Fruit fly (Drosophila melanogaster) whole organism, embryonic: Measurements from ENCODE around the gene Sptr.

Experiments
- CG11504 ChIP-seq: fragments of 200-800 bp; sonication (Bioruptor generic); optimal IDR thresholded peaks from 3 replicates; lab custom pipeline; 2019; ENCODE audit warnings: missing biosample characterization, mild to moderate bottlenecking, missing genetic modification characterization, moderate library complexity
- CG15269 ChIP-seq: fragments of 200-800 bp; sonication (Bioruptor generic); optimal IDR thresholded peaks from 2 replicates; lab custom pipeline; 2018; ENCODE audit warnings: missing biosample characterization, mild to moderate bottlenecking, missing genetic modification characterization, moderate library complexity
- CG2120 ChIP-seq: fragments of 200-800 bp; sonication (Bioruptor generic); optimal IDR thresholded peaks from 3 replicates; lab custom pipeline; 2016; ENCODE audit warnings: missing biosample characterization, missing genetic modification characterization
- CG34376 ChIP-seq: fragments of 200-800 bp; sonication (Bioruptor generic); optimal IDR thresholded peaks from 2 replicates; lab custom pipeline; 2018; ENCODE audit warnings: missing biosample characterization, mild to moderate bottlenecking, missing genetic modification characterization
- CG7987 ChIP-seq: fragments of 200-800 bp; sonication (Bioruptor generic); optimal IDR thresholded peaks from 2 replicates; lab custom pipeline; 2018; ENCODE audit warnings: missing biosample characterization, mild to moderate bottlenecking, missing genetic modification characterization, moderate library complexity
- GATAe ChIP-seq: fragments of 200-800 bp; sonication (Bioruptor generic); conservative IDR thresholded peaks from 2 replicates; pipeline ENCODE4 v1.3.6; 2022; ENCODE audit warnings: missing biosample characterization, missing genetic modification characterization
- Nf-YC ChIP-seq: fragments of 200-800 bp; optimal IDR thresholded peaks from 3 replicates; lab custom pipeline; 2019; ENCODE audit warnings: missing biosample characterization, mild to moderate bottlenecking, missing genetic modification characterization, moderate library complexity
- Rfx ChIP-seq: fragments of 200-800 bp; sonication (Bioruptor generic); IDR thresholded peaks from 2 replicates; pipeline ENCODE4 v1.3.6; 2022; ENCODE audit warnings: missing biosample characterization, missing genetic modification characterization
- Tbp ChIP-seq: fragments of >200 bp; optimal IDR thresholded peaks from 2 replicates; lab custom pipeline; 2018; ENCODE audit warnings: missing biosample characterization, missing genetic modification characterization
- Trl ChIP-seq, 3 experiments: fragments of >200 bp in 2 of 3; fragments of 200-800 bp in 1 of 3; sonication (Bioruptor generic) in 1 of 3; optimal IDR thresholded peaks; 2 replicates in 1 of 3; 3 replicates in 2 of 3; lab custom pipeline; 2016 to 2017; ENCODE audit warnings: missing biosample characterization in 1 of 3, missing genetic modification characterization in 1 of 3
- cg ChIP-seq: fragments of 200-800 bp; sonication (Bioruptor generic); optimal IDR thresholded peaks from 3 replicates; lab custom pipeline; 2019; ENCODE audit warnings: missing biosample characterization, mild to moderate bottlenecking, missing genetic modification characterization, moderate library complexity
- crol ChIP-seq: fragments of 200-800 bp; sonication (Bioruptor generic); IDR thresholded peaks from 2 replicates; pipeline ENCODE4 v1.3.6; 2022; ENCODE audit warnings: missing biosample characterization, missing genetic modification characterization
- exex ChIP-seq: fragments of 200-800 bp; sonication (Bioruptor generic); optimal IDR thresholded peaks from 4 replicates; lab custom pipeline; 2018; ENCODE audit warnings: missing biosample characterization, mild to moderate bottlenecking, missing genetic modification characterization, moderate library complexity
- grau ChIP-seq: fragments of 200-800 bp; optimal IDR thresholded peaks from 3 replicates; lab custom pipeline; 2019; ENCODE audit warnings: missing biosample characterization, mild to moderate bottlenecking, missing genetic modification characterization, moderate library complexity
- grn ChIP-seq: fragments of 200-800 bp; sonication (Bioruptor generic); optimal IDR thresholded peaks from 3 replicates; lab custom pipeline; 2017; ENCODE audit warnings: missing biosample characterization, missing genetic modification characterization
- mirr ChIP-seq: fragments of 200-800 bp; sonication (Bioruptor generic); optimal IDR thresholded peaks from 3 replicates; lab custom pipeline; 2018; ENCODE audit warnings: missing biosample characterization, mild to moderate bottlenecking, missing genetic modification characterization
- pzg ChIP-seq: fragments of 200-800 bp; sonication (Bioruptor generic); optimal IDR thresholded peaks from 3 replicates; lab custom pipeline; 2018; ENCODE audit warnings: missing biosample characterization, mild to moderate bottlenecking, missing genetic modification characterization, moderate library complexity
- sd ChIP-seq: fragments of 200-800 bp; sonication (Bioruptor generic); optimal IDR thresholded peaks from 3 replicates; lab custom pipeline; 2018; ENCODE audit warnings: missing biosample characterization, mild to moderate bottlenecking, missing genetic modification characterization, moderate library complexity
- sug ChIP-seq: fragments of 200-800 bp; optimal IDR thresholded peaks from 2 replicates; lab custom pipeline; 2019; ENCODE audit warnings: missing biosample characterization, mild to moderate bottlenecking, missing genetic modification characterization, moderate library complexity
- tgo ChIP-seq: fragments of 200-800 bp; sonication (Bioruptor generic); IDR thresholded peaks from 3 replicates; pipeline ENCODE4 v1.3.6; 2022; ENCODE audit warnings: missing biosample characterization, missing genetic modification characterization
- zen ChIP-seq: fragments of 200-800 bp; sonication (Bioruptor generic); optimal IDR thresholded peaks from 3 replicates; lab custom pipeline; 2018; ENCODE audit warnings: missing biosample characterization, mild to moderate bottlenecking, missing genetic modification characterization, moderate library complexity

Sptr gene

DNA sequence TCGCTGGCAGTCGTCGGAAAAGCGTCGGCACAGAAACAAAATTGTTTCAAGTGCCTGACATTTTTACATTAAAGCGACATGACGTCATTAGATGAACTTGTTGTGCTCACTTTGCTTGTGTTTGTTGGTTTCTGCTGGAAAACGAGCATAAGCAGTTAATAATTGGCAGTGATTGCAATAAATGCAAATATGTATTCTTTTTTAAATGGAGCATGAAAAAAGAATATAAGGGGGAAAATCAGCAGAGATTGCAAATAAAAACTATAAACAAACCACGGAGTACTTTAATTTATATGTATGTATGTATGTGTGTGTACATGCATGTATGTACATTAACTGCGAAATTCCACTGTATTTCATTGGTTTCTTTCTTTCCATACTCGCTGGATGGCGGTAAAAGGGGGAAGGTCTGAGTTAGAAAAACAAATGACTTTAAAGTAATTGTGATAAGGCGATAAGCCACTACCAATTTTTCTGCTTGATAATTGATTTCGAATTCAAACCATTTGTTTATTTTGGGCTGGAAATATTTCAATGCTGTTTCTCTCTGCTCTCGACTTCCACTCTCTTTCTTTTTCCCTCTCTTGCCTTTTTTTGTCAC, 50.6 kb downstream of the Sptr start:
- 0 out of 2 replicates have a peak, but pooled peaks have one; percentile 10 for TF ChIP-seq Rfx (GFP tag; lab: Robert Waterston, UW)
- TF ChIP-seq CG11504, result no peak
- TF ChIP-seq sug (tag; lab: Kevin White, UChicago), result peak; percentile 42
- no peak for TF ChIP-seq CG15269 (tag; lab: Kevin White, UChicago)
- no peak for TF ChIP-seq CG7987 (GFP tag; lab: Kevin White, UChicago)
- no peak for TF ChIP-seq zen
- peak; percentile 73 for TF ChIP-seq mirr (GFP tag; lab: Kevin White, UChicago)
- 0 out of 2 replicates have a peak, but pooled peaks have one; percentile 19 for TF ChIP-seq GATAe (GFP tag; lab: Robert Waterston, UW)
- peak; percentile 69 for TF ChIP-seq sd (tag; lab: Kevin White, UChicago)
- peak; percentile 21 for TF ChIP-seq grau (tag; lab: Kevin White, UChicago)
- 0 out of 2 replicates have a peak, but pooled peaks have one; percentile 10 for TF ChIP-seq crol (GFP tag; lab: Robert Waterston, UW)
- peak; percentile 9 for TF ChIP-seq grn (GFP tag; lab: Kevin White, UChicago)
- no peak for TF ChIP-seq pzg (GFP tag; lab: Kevin White, UChicago)
- TF ChIP-seq CG34376 (GFP tag; lab: Kevin White, UChicago), result peak; percentile 44
- peak; percentile 87 for TF ChIP-seq exex
- no peak for TF ChIP-seq tgo (GFP tag; lab: Robert Waterston, UW)
- TF ChIP-seq CG2120 (GFP tag; lab: Kevin White, UChicago), result peak; percentile 2
- no peak for TF ChIP-seq Tbp (GFP tag; lab: Kevin White, UChicago)
- TF ChIP-seq Nf-YC, result peak; percentile 42
- TF ChIP-seq Trl (optimal IDR thresholded peaks at IDR 0.05; lab: Kevin White, UChicago), result peak; percentile 44 to 78
- no peak for TF ChIP-seq Trl (GFP tag; optimal IDR thresholded peaks at IDR 0.05; lab: Kevin White, UChicago)
- peak; percentile 15 for TF ChIP-seq cg (GFP tag; lab: Kevin White, UChicago)
